Worm (Caenorhabditis elegans) whole organism, early embryonic: ENCODE measurements around the gene ZK896.4.

Experiments used
- B0310.2 ChIP-seq: sonication (generic microtip); optimal IDR thresholded peaks from 2 replicates; lab custom pipeline; 2016; ENCODE audit warnings: mild to moderate bottlenecking, missing genetic modification characterization, missing compliant biosample characterization
- F13C5.2 ChIP-seq: sonication (generic microtip); optimal IDR thresholded peaks from 2 replicates; lab custom pipeline; 2017; ENCODE audit warnings: mild to moderate bottlenecking, missing genetic modification characterization, inconsistent platforms, missing compliant biosample characterization
- aly-1 ChIP-seq: sonication (generic microtip); optimal IDR thresholded peaks from 2 replicates; lab custom pipeline; 2016; ENCODE audit warnings: missing genetic modification characterization, missing compliant biosample characterization
- ama-1 ChIP-seq: fragments of 150-350 bp; optimal IDR thresholded peaks from 2 replicates; lab custom pipeline; 2014
- ceh-13 ChIP-seq: fragments of 200-800 bp; sonication (Bioruptor generic); optimal IDR thresholded peaks from 2 replicates; lab custom pipeline; 2018; ENCODE audit warnings: mild to moderate bottlenecking, missing genetic modification characterization, missing compliant biosample characterization
- ceh-36 ChIP-seq: sonication (generic microtip); optimal IDR thresholded peaks from 2 replicates; lab custom pipeline; 2016; ENCODE audit warnings: missing genetic modification characterization, inconsistent platforms, missing compliant biosample characterization
- ets-7 ChIP-seq: sonication (generic microtip); optimal IDR thresholded peaks from 2 replicates; lab custom pipeline; 2016; ENCODE audit warnings: missing genotype, missing genetic modification characterization, missing compliant biosample characterization
- flt-1 ChIP-seq: fragments of 200-800 bp; sonication (Bioruptor generic); IDR thresholded peaks from 2 replicates; pipeline ENCODE4 v1.3.6; 2022; ENCODE audit warnings: missing genetic modification characterization, missing compliant biosample characterization
- hmg-4 ChIP-seq: fragments of 200-800 bp; sonication (Bioruptor generic); optimal IDR thresholded peaks from 2 replicates; lab custom pipeline; 2018; ENCODE audit warnings: mild to moderate bottlenecking, missing genetic modification characterization, missing compliant biosample characterization
- hnd-1 ChIP-seq: sonication (generic microtip); optimal IDR thresholded peaks from 2 replicates; lab custom pipeline; 2016; ENCODE audit warnings: missing genetic modification characterization, missing compliant biosample characterization
- pes-1 ChIP-seq: fragments of 200-800 bp; sonication (Bioruptor generic); IDR thresholded peaks from 2 replicates; pipeline ENCODE4 v1.3.6; 2022; ENCODE audit warnings: missing genetic modification reagents, missing genetic modification characterization, missing compliant biosample characterization
- scrt-1 ChIP-seq: fragments of 200-800 bp; sonication (Bioruptor generic); IDR thresholded peaks from 2 replicates; pipeline ENCODE4 v1.3.6; 2022; ENCODE audit warnings: missing genetic modification characterization, missing compliant biosample characterization
- sea-1 ChIP-seq: fragments of 200-800 bp; sonication (Bioruptor generic); conservative IDR thresholded peaks from 2 replicates; pipeline ENCODE4 v1.3.6; 2022; ENCODE audit warnings: missing genetic modification characterization, missing compliant biosample characterization
- tra-4 ChIP-seq: sonication (generic microtip); optimal IDR thresholded peaks from 2 replicates; lab custom pipeline; 2017; ENCODE audit warnings: missing genetic modification characterization, missing compliant biosample characterization

DNA sequence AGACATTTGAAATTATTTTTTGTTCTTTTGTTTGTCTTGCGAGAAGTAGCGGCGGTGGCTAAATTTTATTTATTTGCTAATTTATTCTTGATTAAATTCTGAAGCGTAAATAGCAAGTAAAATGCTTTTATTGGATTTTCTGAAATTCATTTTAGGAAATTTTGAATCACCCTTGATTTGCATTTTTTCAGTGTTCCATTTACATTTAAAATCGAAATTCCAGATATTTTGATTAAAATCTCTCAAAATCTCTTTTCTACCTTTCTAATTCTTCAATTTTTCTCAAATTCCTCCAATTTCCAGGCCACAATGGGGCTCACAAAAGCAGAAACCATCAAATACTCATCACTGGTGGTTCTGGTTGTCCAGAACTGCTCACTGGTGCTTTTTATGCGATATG, 27.8 kb downstream of the ZK896.4 start, which contains the start of gene nstp-5:
- TF ChIP-seq tra-4 (tag; lab: Kevin White, UChicago), result no peak
- no peak for TF ChIP-seq ama-1 (lab: Kevin White, UChicago)
- TF ChIP-seq F13C5.2 (tag; lab: Kevin White, UChicago), result no peak
- no peak for TF ChIP-seq ceh-36 (tag; lab: Kevin White, UChicago)
- no peak for TF ChIP-seq aly-1 (tag; lab: Kevin White, UChicago)
- no peak for TF ChIP-seq hnd-1
- no peak for TF ChIP-seq ets-7 (tag; lab: Kevin White, UChicago)
- TF ChIP-seq flt-1 (GFP tag; lab: Robert Waterston, UW), result no peak
- no peak for TF ChIP-seq B0310.2 (tag; lab: Kevin White, UChicago)
- TF ChIP-seq scrt-1, result no peak
- TF ChIP-seq hmg-4 (GFP tag; lab: Kevin White, UChicago), result no peak
- TF ChIP-seq pes-1 (GFP tag; lab: Robert Waterston, UW), result no peak
- no peak for TF ChIP-seq ceh-13 (GFP tag; lab: Kevin White, UChicago)
- TF ChIP-seq sea-1 (GFP tag; lab: Robert Waterston, UW), result no peak
